Worm (Caenorhabditis elegans) whole organism, early embryonic: ENCODE measurements around the gene F47G3.4.

Experiments used
- flt-1 ChIP-seq: fragments of 200-800 bp; sonication (Bioruptor generic); IDR thresholded peaks from 2 replicates; pipeline ENCODE4 v1.3.6; 2022; ENCODE audit warnings: missing genetic modification characterization, missing compliant biosample characterization
- scrt-1 ChIP-seq: fragments of 200-800 bp; sonication (Bioruptor generic); IDR thresholded peaks from 2 replicates; pipeline ENCODE4 v1.3.6; 2022; ENCODE audit warnings: missing genetic modification characterization, missing compliant biosample characterization
- tbx-11 ChIP-seq: fragments of 200-800 bp; sonication (Bioruptor generic); IDR thresholded peaks from 2 replicates; pipeline ENCODE4 v1.3.6; 2022; ENCODE audit warnings: missing genetic modification characterization, missing compliant biosample characterization

DNA sequence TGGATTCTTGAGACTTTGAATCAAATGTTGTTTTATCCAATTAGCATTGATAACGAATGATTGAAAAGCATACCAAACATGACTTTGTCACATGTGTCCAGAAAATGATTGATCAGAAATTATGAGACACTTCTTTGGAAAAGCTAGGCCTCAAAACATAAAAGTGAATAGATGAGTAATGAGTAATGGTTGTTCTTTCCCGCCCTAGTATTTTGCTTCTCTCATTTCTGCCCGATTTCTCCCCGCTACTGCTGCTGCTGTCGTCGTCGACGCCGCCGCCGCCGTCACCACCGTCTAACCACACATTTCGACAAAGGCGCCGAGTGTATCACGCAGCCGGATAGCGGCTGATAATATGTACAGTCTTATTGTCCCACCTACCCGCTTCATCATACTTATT, 4.1 kb downstream of the F47G3.4 start, which contains the start of gene F47G3.1:
- TF ChIP-seq tbx-11 (GFP tag; lab: Robert Waterston, UW) (no peak), scrt-1 (no peak), flt-1 (GFP tag; lab: Robert Waterston, UW) (no peak)
